Fruit fly (Drosophila melanogaster): ENCODE measurements around the gene CG43175.

dm6 chr3R:17617976-17618308, 12.6 kb upstream of the CG43175 start:
- TF ChIP-seq psq (optimal IDR thresholded peaks at IDR 0.05): no peak
- no peak for TF ChIP-seq CG8478 (optimal IDR thresholded peaks at IDR 0.05)
- no peak for TF ChIP-seq usp (GFP tag; optimal IDR thresholded peaks at IDR 0.05)
- no peak for TF ChIP-seq Dll (optimal IDR thresholded peaks at IDR 0.05)
- TF ChIP-seq pan (optimal IDR thresholded peaks at IDR 0.05): no peak
- TF ChIP-seq EcR (GFP tag; optimal IDR thresholded peaks at IDR 0.05): no peak

Data from whole organism.